Fruit fly (Drosophila melanogaster) whole organism, embryonic: ENCODE measurements around the gene CG17768.

ENCODE experiments used
- Aef1 ChIP-seq: fragments of 200-800 bp; sonication (Bioruptor generic); IDR thresholded peaks from 3 replicates; pipeline ENCODE4 v1.3.6; 2022; ENCODE audit warnings: missing biosample characterization, missing genetic modification characterization
- B-H2 ChIP-seq: fragments of 200-800 bp; sonication (Bioruptor generic); optimal IDR thresholded peaks from 2 replicates; lab custom pipeline; 2018; ENCODE audit warnings: missing biosample characterization, mild to moderate bottlenecking, missing genetic modification characterization
- CG12236 ChIP-seq: fragments of 200-800 bp; sonication (Bioruptor generic); optimal IDR thresholded peaks from 2 replicates; lab custom pipeline; 2016; ENCODE audit warnings: missing biosample characterization, missing genetic modification characterization
- CG13296 ChIP-seq: fragments of 200-800 bp; sonication (Bioruptor generic); optimal IDR thresholded peaks from 3 replicates; lab custom pipeline; 2018; ENCODE audit warnings: missing biosample characterization, mild to moderate bottlenecking, missing genetic modification characterization
- CG13624 ChIP-seq: fragments of 200-800 bp; sonication (Bioruptor generic); optimal IDR thresholded peaks from 2 replicates; lab custom pipeline; 2016; ENCODE audit warnings: missing biosample characterization, missing genetic modification characterization
- CG14014 ChIP-seq: fragments of 200-800 bp; sonication (Bioruptor generic); IDR thresholded peaks from 2 replicates; pipeline ENCODE4 v1.3.6; 2022; ENCODE audit warnings: missing biosample characterization, missing genetic modification characterization
- CG14710 ChIP-seq: fragments of 200-800 bp; sonication (Bioruptor generic); optimal IDR thresholded peaks from 3 replicates; lab custom pipeline; 2019; ENCODE audit warnings: missing biosample characterization, mild to moderate bottlenecking, missing genetic modification characterization, moderate library complexity
- CG17361 ChIP-seq: fragments of 200-800 bp; sonication (Bioruptor generic); IDR thresholded peaks from 3 replicates; pipeline ENCODE4 v1.3.6; 2022; ENCODE audit warnings: missing biosample characterization, missing genetic modification characterization
- CG17385 ChIP-seq: fragments of 200-800 bp; sonication (Bioruptor generic); optimal IDR thresholded peaks from 3 replicates; lab custom pipeline; 2018; ENCODE audit warnings: missing biosample characterization, mild to moderate bottlenecking, missing genetic modification characterization
- CG17829 ChIP-seq: fragments of 200-800 bp; optimal IDR thresholded peaks from 2 replicates; lab custom pipeline; 2019; ENCODE audit warnings: missing biosample characterization, mild to moderate bottlenecking, missing genetic modification characterization, moderate library complexity
- CG2199 ChIP-seq: fragments of 200-800 bp; sonication (Bioruptor generic); IDR thresholded peaks from 3 replicates; pipeline ENCODE4 v1.3.6; 2022; ENCODE audit warnings: missing biosample characterization, missing genetic modification characterization
- CG32767 ChIP-seq: fragments of 200-800 bp; sonication (Bioruptor generic); IDR thresholded peaks from 2 replicates; pipeline ENCODE4 v1.3.6; 2022; ENCODE audit warnings: missing biosample characterization, missing genetic modification characterization
- CG32772 ChIP-seq: fragments of 200-800 bp; sonication (Bioruptor generic); IDR thresholded peaks from 2 replicates; pipeline ENCODE4 v1.3.6; 2022; ENCODE audit warnings: missing biosample characterization, missing genetic modification characterization
- CG3726 ChIP-seq: fragments of 200-800 bp; sonication (Bioruptor generic); IDR thresholded peaks from 3 replicates; pipeline ENCODE4, ENCODE4 v1.3.6; 2022; ENCODE audit warnings: missing biosample characterization, missing genetic modification characterization
- CG43689 ChIP-seq: fragments of 200-800 bp; sonication (Bioruptor generic); IDR thresholded peaks from 2 replicates; pipeline ENCODE4 v1.3.6; 2022; ENCODE audit warnings: missing biosample characterization, missing genetic modification characterization
- CG4854 ChIP-seq: fragments of 200-800 bp; sonication (Bioruptor generic); optimal IDR thresholded peaks from 2 replicates; lab custom pipeline; 2016; ENCODE audit warnings: missing biosample characterization, missing genetic modification characterization, inconsistent platforms
- CG5180 ChIP-seq: fragments of 200-800 bp; sonication (Bioruptor generic); optimal IDR thresholded peaks from 3 replicates; lab custom pipeline; 2017; ENCODE audit warnings: missing biosample characterization, missing genetic modification characterization, mild to moderate bottlenecking, moderate library complexity, missing genetic modification reagents
- CG5245 ChIP-seq: fragments of 200-800 bp; sonication (Bioruptor generic); optimal IDR thresholded peaks from 3 replicates; lab custom pipeline; 2016; ENCODE audit warnings: missing biosample characterization, missing genetic modification characterization
- CG7556 ChIP-seq: fragments of 200-800 bp; sonication (Bioruptor generic); optimal IDR thresholded peaks from 2 replicates; lab custom pipeline; 2017; ENCODE audit warnings: missing biosample characterization, mild to moderate bottlenecking, missing genetic modification characterization
- CG7963 ChIP-seq: fragments of 200-800 bp; sonication (Bioruptor generic); IDR thresholded peaks from 3 replicates; pipeline ENCODE4 v1.3.6; 2022; ENCODE audit warnings: missing biosample characterization, missing genetic modification characterization; ENCODE audit not compliant: partially characterized antibody
- CG9437 ChIP-seq: fragments of 200-800 bp; sonication (Bioruptor generic); optimal IDR thresholded peaks from 2 replicates; lab custom pipeline; 2018; ENCODE audit warnings: missing biosample characterization, mild to moderate bottlenecking, missing genetic modification characterization
- Chrac-16 ChIP-seq: fragments of 200-800 bp; sonication (Bioruptor generic); optimal IDR thresholded peaks from 3 replicates; lab custom pipeline; 2016; ENCODE audit warnings: missing biosample characterization, missing genetic modification characterization
- Dll ChIP-seq: fragments of 200-800 bp; sonication (Bioruptor generic); IDR thresholded peaks from 4 replicates; pipeline ENCODE4 v1.3.6; 2022; ENCODE audit warnings: missing biosample characterization, missing genetic modification characterization; ENCODE audit not compliant: partially characterized antibody
- Doc3 ChIP-seq: fragments of 200-800 bp; sonication (Bioruptor generic); IDR thresholded peaks from 3 replicates; pipeline ENCODE4 v1.3.6; 2022; ENCODE audit warnings: missing biosample characterization, missing genetic modification characterization; ENCODE audit not compliant: partially characterized antibody
- Drgx ChIP-seq: fragments of 200-800 bp; sonication (Bioruptor generic); IDR thresholded peaks from 2 replicates; pipeline ENCODE4 v1.3.6; 2022; ENCODE audit warnings: missing biosample characterization, missing genetic modification characterization
- HLH54F ChIP-seq: fragments of 200-800 bp; sonication (Bioruptor generic); optimal IDR thresholded peaks from 3 replicates; lab custom pipeline; 2016; ENCODE audit warnings: missing biosample characterization, missing genetic modification characterization
- HLHmδ ChIP-seq: fragments of 200-800 bp; sonication (Bioruptor generic); optimal IDR thresholded peaks from 2 replicates; lab custom pipeline; 2018; ENCODE audit warnings: missing biosample characterization, mild to moderate bottlenecking, missing genetic modification characterization, moderate library complexity
- Hmr ChIP-seq: fragments of 200-800 bp; sonication (Bioruptor generic); optimal IDR thresholded peaks from 3 replicates; lab custom pipeline; 2017; ENCODE audit warnings: mild to moderate bottlenecking, missing biosample characterization, missing genetic modification reagents, missing genetic modification characterization
- Kr ChIP-seq: fragments of 200-800 bp; sonication (Bioruptor generic); optimal IDR thresholded peaks from 2 replicates; lab custom pipeline; 2017; ENCODE audit warnings: missing biosample characterization, mild to moderate bottlenecking, missing genetic modification characterization
- Sry-β ChIP-seq: fragments of 200-800 bp; sonication (Bioruptor generic); optimal IDR thresholded peaks from 2 replicates; lab custom pipeline; 2018; ENCODE audit warnings: missing biosample characterization, mild to moderate bottlenecking, missing genetic modification characterization, moderate library complexity
- abd-A ChIP-seq: fragments of 200-800 bp; sonication (Bioruptor generic); optimal IDR thresholded peaks from 3 replicates; lab custom pipeline; 2019; ENCODE audit warnings: missing biosample characterization, mild to moderate bottlenecking, missing genetic modification characterization, moderate library complexity
- aop ChIP-seq: fragments of 200-800 bp; sonication (Bioruptor generic); IDR thresholded peaks from 2 replicates; pipeline ENCODE4 v1.3.6; 2022; ENCODE audit warnings: missing biosample characterization, missing genetic modification characterization
- ara ChIP-seq: fragments of 200-800 bp; sonication (Bioruptor generic); IDR thresholded peaks from 2 replicates; pipeline ENCODE4 v1.3.6; 2022; ENCODE audit warnings: missing biosample characterization, missing genetic modification characterization
- cas ChIP-seq: fragments of 200-800 bp; sonication (Bioruptor generic); IDR thresholded peaks from 2 replicates; pipeline ENCODE4 v1.3.6; 2022; ENCODE audit warnings: missing biosample characterization, missing genetic modification characterization
- exex ChIP-seq: fragments of 200-800 bp; sonication (Bioruptor generic); optimal IDR thresholded peaks from 4 replicates; lab custom pipeline; 2018; ENCODE audit warnings: missing biosample characterization, mild to moderate bottlenecking, missing genetic modification characterization, moderate library complexity
- eyg ChIP-seq: fragments of 200-800 bp; sonication (Bioruptor generic); optimal IDR thresholded peaks from 3 replicates; lab custom pipeline; 2016; ENCODE audit warnings: missing biosample characterization, missing genetic modification characterization
- fu2 ChIP-seq: fragments of 200-800 bp; sonication (Bioruptor generic); optimal IDR thresholded peaks from 2 replicates; lab custom pipeline; 2016; ENCODE audit warnings: missing biosample characterization, missing genetic modification characterization
- grau ChIP-seq: fragments of 200-800 bp; optimal IDR thresholded peaks from 3 replicates; lab custom pipeline; 2019; ENCODE audit warnings: missing biosample characterization, mild to moderate bottlenecking, missing genetic modification characterization, moderate library complexity
- hb ChIP-seq: fragments of 200-800 bp; sonication (Bioruptor generic); IDR thresholded peaks from 3 replicates; pipeline ENCODE4 v1.3.6; 2022; ENCODE audit warnings: missing biosample characterization, missing genetic modification characterization; ENCODE audit not compliant: partially characterized antibody
- jigr1 ChIP-seq: fragments of 200-800 bp; sonication (Bioruptor generic); IDR thresholded peaks from 3 replicates; pipeline ENCODE4 v1.3.6; 2022; ENCODE audit warnings: missing biosample characterization, missing genetic modification characterization
- lilli ChIP-seq: fragments of 200-800 bp; sonication (Bioruptor generic); optimal IDR thresholded peaks from 3 replicates; lab custom pipeline; 2016; ENCODE audit warnings: missing biosample characterization, missing genetic modification characterization
- org-1 ChIP-seq: fragments of 200-800 bp; sonication (Bioruptor generic); optimal IDR thresholded peaks from 2 replicates; lab custom pipeline; 2017; ENCODE audit warnings: missing biosample characterization, missing genetic modification characterization
- pfk ChIP-seq: fragments of 200-800 bp; sonication (Bioruptor generic); optimal IDR thresholded peaks from 2 replicates; lab custom pipeline; 2018; ENCODE audit warnings: missing biosample characterization, mild to moderate bottlenecking, missing genetic modification characterization, moderate library complexity
- row ChIP-seq: fragments of 200-800 bp; sonication (Bioruptor generic); IDR thresholded peaks from 3 replicates; pipeline ENCODE4 v1.3.6; 2022; ENCODE audit warnings: missing biosample characterization, missing genetic modification characterization
- scrt ChIP-seq: fragments of 200-800 bp; sonication (Bioruptor generic); optimal IDR thresholded peaks from 2 replicates; lab custom pipeline; 2018; ENCODE audit warnings: missing biosample characterization, mild to moderate bottlenecking, missing genetic modification characterization, moderate library complexity
- sd ChIP-seq: fragments of 200-800 bp; sonication (Bioruptor generic); optimal IDR thresholded peaks from 3 replicates; lab custom pipeline; 2018; ENCODE audit warnings: missing biosample characterization, mild to moderate bottlenecking, missing genetic modification characterization, moderate library complexity
- seq ChIP-seq: fragments of 200-800 bp; sonication (Bioruptor generic); IDR thresholded peaks from 2 replicates; pipeline ENCODE4 v1.3.6; 2022; ENCODE audit warnings: missing biosample characterization, missing genetic modification characterization
- tna ChIP-seq: fragments of 200-800 bp; sonication (Bioruptor generic); IDR thresholded peaks from 2 replicates; pipeline ENCODE4 v1.3.6; 2022; ENCODE audit warnings: missing biosample characterization, missing genetic modification characterization; ENCODE audit not compliant: partially characterized antibody
- yki ChIP-seq: fragments of >200 bp; optimal IDR thresholded peaks from 3 replicates; lab custom pipeline; 2018

The CG17768 gene

dm6 chr2L:10375464-10376236 lies 29.4 kb downstream of the CG17768 start, which contains the start of the genes CG33303 and dpr19 (continued):
- peak; percentile 61 for TF ChIP-seq pfk (GFP tag; lab: Kevin White, UChicago)
- no peak for TF ChIP-seq sd (tag; lab: Kevin White, UChicago)
- TF ChIP-seq yki (lab: Kevin White, UChicago), result no peak
- no peak for TF ChIP-seq exex (tag; lab: Kevin White, UChicago)
- TF ChIP-seq CG32767 (GFP tag; lab: Robert Waterston, UW), result peak; percentile 73; the same call in 1 of the 2 replicates
- peak; percentile 38 for TF ChIP-seq Chrac-16 (GFP tag; lab: Kevin White, UChicago)
- TF ChIP-seq Sry-β (GFP tag; lab: Kevin White, UChicago), result no peak
- TF ChIP-seq Aef1 (GFP tag; lab: Robert Waterston, UW), result no peak; the same call in 2 of the 3 replicates
- TF ChIP-seq ara (GFP tag; lab: Robert Waterston, UW), result peak; percentile 57; the same call in 1 of the 2 replicates
- peak; percentile 41; the same call in 1 of the 2 replicates for TF ChIP-seq Drgx (GFP tag; lab: Robert Waterston, UW)
- TF ChIP-seq CG14710 (tag; lab: Kevin White, UChicago), result peak; percentile 90
- no peak for TF ChIP-seq HLHmδ
- TF ChIP-seq tna (GFP tag; lab: Robert Waterston, UW), result no peak
- TF ChIP-seq CG2199, result no peak
- TF ChIP-seq CG14014 (GFP tag; lab: Robert Waterston, UW), result peak; percentile 34; the same call in 1 of the 2 replicates
- TF ChIP-seq Hmr (GFP tag; lab: Kevin White, UChicago), result peak; percentile 85
- TF ChIP-seq eyg (GFP tag; lab: Kevin White, UChicago), result no peak
- no peak for TF ChIP-seq CG12236 (GFP tag; lab: Kevin White, UChicago)
- no peak for TF ChIP-seq jigr1 (GFP tag; lab: Robert Waterston, UW)
- TF ChIP-seq CG32772 (GFP tag; lab: Robert Waterston, UW), result peak; percentile 47
- peak; percentile 12 for TF ChIP-seq lilli (GFP tag; lab: Kevin White, UChicago)
- peak; percentile 85 for TF ChIP-seq grau (tag; lab: Kevin White, UChicago)
- peak; percentile 80 for TF ChIP-seq CG7556 (GFP tag; lab: Kevin White, UChicago)
- peak; percentile 19 for TF ChIP-seq CG5180
- TF ChIP-seq row (GFP tag; lab: Robert Waterston, UW), result peak; percentile 83
- peak; percentile 59 for TF ChIP-seq scrt (GFP tag; lab: Kevin White, UChicago)
- TF ChIP-seq fu2 (GFP tag; lab: Kevin White, UChicago), result no peak
- TF ChIP-seq hb (GFP tag; lab: Robert Waterston, UW), result no peak
- TF ChIP-seq cas (GFP tag; lab: Robert Waterston, UW), result no peak
- no peak for TF ChIP-seq Doc3 (GFP tag; lab: Robert Waterston, UW)
- TF ChIP-seq aop (GFP tag; lab: Robert Waterston, UW), result no peak
- peak; percentile 68 for TF ChIP-seq B-H2 (GFP tag; lab: Kevin White, UChicago)
- peak; percentile 75 for TF ChIP-seq CG9437 (GFP tag; lab: Kevin White, UChicago)
- no peak for TF ChIP-seq CG4854 (GFP tag; lab: Kevin White, UChicago)
- TF ChIP-seq CG7963, result no peak
- no peak for TF ChIP-seq CG43689 (GFP tag; lab: Robert Waterston, UW)
- no peak for TF ChIP-seq Kr (GFP tag; lab: Kevin White, UChicago)
- 0 out of 2 replicates have a peak, but pooled peaks have one; percentile 7 for TF ChIP-seq seq (GFP tag; lab: Robert Waterston, UW)
- TF ChIP-seq CG17385 (GFP tag; lab: Kevin White, UChicago), result peak; percentile 74
- peak; percentile 51; the same call in 1 of the 3 replicates for TF ChIP-seq CG3726 (GFP tag; lab: Robert Waterston, UW)
- TF ChIP-seq CG17361 (GFP tag; lab: Robert Waterston, UW), result peak; percentile 86; the same call in 2 of the 3 replicates
- no peak for TF ChIP-seq CG5245 (GFP tag; lab: Kevin White, UChicago)
- peak; percentile 87 for TF ChIP-seq CG13296
- TF ChIP-seq CG17829 (tag; lab: Kevin White, UChicago), result peak; percentile 90
- TF ChIP-seq org-1 (GFP tag; lab: Kevin White, UChicago), result no peak
- TF ChIP-seq HLH54F (GFP tag; lab: Kevin White, UChicago), result no peak
- no peak for TF ChIP-seq CG13624
- TF ChIP-seq abd-A (tag; lab: Kevin White, UChicago), result no peak
- peak; percentile 38; the same call in 1 of the 4 replicates for TF ChIP-seq Dll (GFP tag; lab: Robert Waterston, UW)
